Worm (Caenorhabditis elegans) whole organism, young adult: ENCODE results near the gene F37A4.4.

Source experiments
- Y67H2A.10 ChIP-seq: fragments of 200-800 bp; sonication (Bioruptor generic); conservative IDR thresholded peaks from 2 replicates; pipeline ENCODE4 v1.3.6; 2022; ENCODE audit warnings: missing genetic modification reagents, missing genetic modification characterization, missing compliant biosample characterization
- attf-3 ChIP-seq: fragments of 200-800 bp; sonication (Bioruptor generic); conservative IDR thresholded peaks from 2 replicates; pipeline ENCODE4 v1.3.6; 2022; ENCODE audit warnings: missing genetic modification reagents, missing genetic modification characterization, missing compliant biosample characterization
- fkh-3 ChIP-seq: sonication (generic microtip); optimal IDR thresholded peaks from 2 replicates; lab custom pipeline; 2016; ENCODE audit warnings: mild to moderate bottlenecking, missing genetic modification characterization, missing compliant biosample characterization

DNA sequence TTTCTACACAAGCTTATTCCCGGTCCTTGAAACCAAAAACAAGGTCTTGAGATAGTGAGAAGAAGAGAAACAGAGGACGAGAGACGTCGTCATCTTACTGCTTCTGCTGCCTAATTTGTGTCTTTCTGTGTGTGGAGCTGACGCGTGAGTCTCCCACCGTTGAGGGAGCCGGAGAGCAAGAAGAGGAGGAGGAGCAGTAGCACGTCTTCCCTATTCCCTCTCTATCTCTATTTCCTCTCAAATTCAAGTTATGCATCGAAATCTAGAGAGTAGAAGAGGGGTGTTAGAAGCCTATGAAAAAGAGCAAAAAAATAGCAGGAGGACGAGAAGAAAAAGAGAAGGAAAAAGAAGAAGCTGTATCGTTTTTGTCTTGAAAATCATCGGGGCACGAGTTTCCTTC lies 18.2 kb upstream of the F37A4.4 start:
- TF ChIP-seq Y67H2A.10 (no peak), fkh-3 (tag; lab: Kevin White, UChicago) (no peak), attf-3 (GFP tag; lab: Robert Waterston, UW) (no peak)
